Worm (Caenorhabditis elegans) whole organism, mixed stage, embryonic: ENCODE results near the gene txdc-12.1.

Experiments used
- ces-1 ChIP-seq: fragments of 150-350 bp; optimal IDR thresholded peaks from 2 replicates; lab custom pipeline; 2014; ENCODE audit warnings: missing biosample characterization, missing genetic modification reagents, missing genetic modification characterization
- lin-13 ChIP-seq: fragments of 150-350 bp; optimal IDR thresholded peaks from 2 replicates; lab custom pipeline; 2014; ENCODE audit warnings: missing biosample characterization, missing genetic modification characterization
- lsy-2 ChIP-seq: fragments of 150-350 bp; optimal IDR thresholded peaks from 2 replicates; lab custom pipeline; 2014; ENCODE audit warnings: missing biosample characterization, missing genetic modification characterization
- mab-5 ChIP-seq: fragments of 150-350 bp; optimal IDR thresholded peaks from 2 replicates; lab custom pipeline; 2014; ENCODE audit warnings: missing biosample characterization, missing genetic modification characterization
- mep-1 ChIP-seq: fragments of 150-350 bp; optimal IDR thresholded peaks from 2 replicates; lab custom pipeline; 2017; ENCODE audit warnings: missing biosample characterization, missing genetic modification reagents, missing genetic modification characterization, inconsistent platforms
- nhr-28 ChIP-seq: fragments of 150-350 bp; optimal IDR thresholded peaks from 2 replicates; lab custom pipeline; 2014; ENCODE audit warnings: missing biosample characterization, missing genetic modification characterization
- pha-4 ChIP-seq: fragments of 150-350 bp; optimal IDR thresholded peaks from 2 replicates; lab custom pipeline; 2018; ENCODE audit warnings: missing biosample characterization, missing genetic modification reagents, missing genetic modification characterization
- snpc-4 ChIP-seq: fragments of 150-350 bp; optimal IDR thresholded peaks from 2 replicates; lab custom pipeline; 2014; ENCODE audit warnings: missing biosample characterization, missing genetic modification characterization
- tbx-8 ChIP-seq: fragments of 200-800 bp; sonication (Bioruptor generic); optimal IDR thresholded peaks from 2 replicates; lab custom pipeline; 2018; ENCODE audit warnings: mild to moderate bottlenecking, missing genetic modification characterization, moderate library complexity, missing compliant biosample characterization
- unc-39 ChIP-seq: fragments of 150-350 bp; optimal IDR thresholded peaks from 2 replicates; lab custom pipeline; 2014; ENCODE audit warnings: missing biosample characterization, missing genetic modification characterization
- unc-62 ChIP-seq: fragments of 150-350 bp; optimal IDR thresholded peaks from 2 replicates; lab custom pipeline; 2014; ENCODE audit warnings: missing biosample characterization, missing genetic modification reagents, missing genetic modification characterization
- ztf-11 ChIP-seq: fragments of 150-350 bp; optimal IDR thresholded peaks from 2 replicates; lab custom pipeline; 2014; ENCODE audit warnings: missing biosample characterization, missing genetic modification characterization

ce11 chrII:12226192-12226591 is 14.0 kb upstream of the txdc-12.1 start:
- TF ChIP-seq lsy-2 (no peak), snpc-4 (tag; lab: Kevin White, UChicago) (no peak), unc-39 (no peak), ces-1 (GFP tag; lab: Kevin White, UChicago) (no peak), unc-62 (GFP tag; lab: Kevin White, UChicago) (no peak), mab-5 (tag; lab: Kevin White, UChicago) (no peak), nhr-28 (tag; lab: Kevin White, UChicago) (no peak), lin-13 (no peak), pha-4 (tag; lab: Kevin White, UChicago) (no peak), mep-1 (tag; lab: Kevin White, UChicago) (no peak), tbx-8 (no peak), ztf-11 (no peak)
